Fruit fly (Drosophila melanogaster): ENCODE measurements around the gene CG8461.

CG8461 gene

DNA sequence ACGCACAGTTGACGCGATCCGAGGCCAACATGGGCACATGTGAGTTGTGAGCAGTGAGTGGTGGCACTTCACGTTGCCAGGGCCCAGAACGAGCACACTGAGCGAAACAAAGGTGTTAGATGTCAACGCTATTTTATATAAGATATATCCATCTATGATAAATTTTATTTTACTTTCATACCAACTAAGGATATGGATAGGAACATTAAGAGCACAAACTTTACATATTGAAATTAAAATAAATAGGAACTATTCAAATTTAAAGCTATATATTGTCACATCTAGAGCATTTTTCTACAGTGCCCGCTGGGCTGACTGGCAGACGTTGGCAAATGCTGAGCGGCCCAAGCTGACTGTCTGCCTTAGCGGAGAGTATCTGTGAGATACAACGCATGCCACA, 43.7 kb downstream of the CG8461 start (continued):
- peak; percentile 45 for TF ChIP-seq Mad (GFP tag; optimal IDR thresholded peaks at IDR 0.05)
- TF ChIP-seq Meics (GFP tag; optimal IDR thresholded peaks at IDR 0.05), result peak; percentile 14
- peak; percentile 55 for TF ChIP-seq Max (GFP tag; optimal IDR thresholded peaks at IDR 0.05)
- peak; percentile 24 for TF ChIP-seq Atf3 (GFP tag; optimal IDR thresholded peaks at IDR 0.05)
- peak; percentile 4 for TF ChIP-seq Jarid2 (GFP tag; optimal IDR thresholded peaks at IDR 0.05)
- TF ChIP-seq Chrac-16 (GFP tag; optimal IDR thresholded peaks at IDR 0.05), result peak; percentile 64
- peak; percentile 72 for TF ChIP-seq CG7839 (tag; optimal IDR thresholded peaks at IDR 0.05)
- no peak for TF ChIP-seq CG4730 (GFP tag; IDR thresholded peaks at IDR 0.05)
- TF ChIP-seq CG12744 (GFP tag; optimal IDR thresholded peaks at IDR 0.05), result no peak
- no peak for TF ChIP-seq Ets97D (GFP tag; optimal IDR thresholded peaks at IDR 0.05)
- peak; percentile 27; the same call in 1 of the 2 replicates for TF ChIP-seq sim (GFP tag; IDR thresholded peaks at IDR 0.05)
- TF ChIP-seq CG3163 (GFP tag; optimal IDR thresholded peaks at IDR 0.05), result no peak
- TF ChIP-seq chinmo (GFP tag; IDR thresholded peaks at IDR 0.05; ENCODE audit: partially characterized antibody), result no peak
- peak; percentile 41 for TF ChIP-seq Abd-B (GFP tag; optimal IDR thresholded peaks at IDR 0.05)
- TF ChIP-seq slp2 (GFP tag; optimal IDR thresholded peaks at IDR 0.05), result no peak
- TF ChIP-seq CG7928 (GFP tag; optimal IDR thresholded peaks at IDR 0.05), result no peak
- peak; percentile 79 for TF ChIP-seq vvl (GFP tag; IDR thresholded peaks at IDR 0.05)
- TF ChIP-seq fru (optimal IDR thresholded peaks at IDR 0.05), result no peak
- TF ChIP-seq Ada2b (GFP tag; IDR thresholded peaks at IDR 0.05), result no peak
- peak; percentile 41; the same call in 2 of the 3 replicates for TF ChIP-seq B-H1 (GFP tag; IDR thresholded peaks at IDR 0.05)
- TF ChIP-seq prd (optimal IDR thresholded peaks at IDR 0.05), result no peak
- TF ChIP-seq prd (GFP tag; IDR thresholded peaks at IDR 0.05), result peak; percentile 78
- 0 out of 4 replicates have a peak, but pooled peaks have one; percentile 21 for TF ChIP-seq Gug (GFP tag; IDR thresholded peaks at IDR 0.05)
- no peak for TF ChIP-seq nerfin-2 (GFP tag; IDR thresholded peaks at IDR 0.05; ENCODE audit: partially characterized antibody)
- TF ChIP-seq CG13894 (tag; optimal IDR thresholded peaks at IDR 0.05), result no peak
- no peak for TF ChIP-seq seq (GFP tag; IDR thresholded peaks at IDR 0.05)
- TF ChIP-seq lbe (GFP tag; optimal IDR thresholded peaks at IDR 0.05), result no peak
- TF ChIP-seq CG18011 (GFP tag; optimal IDR thresholded peaks at IDR 0.05), result no peak
- no peak for TF ChIP-seq CG6854 (GFP tag; optimal IDR thresholded peaks at IDR 0.05)
- TF ChIP-seq CG17802 (tag; optimal IDR thresholded peaks at IDR 0.05), result no peak
- peak; percentile 76 for TF ChIP-seq Ssrp (tag; optimal IDR thresholded peaks at IDR 0.05)
- TF ChIP-seq CG14050 (GFP tag; IDR thresholded peaks at IDR 0.05), result no peak
- TF ChIP-seq CG2678 (tag; optimal IDR thresholded peaks at IDR 0.05), result peak; percentile 70
- no peak for TF ChIP-seq abd-A (tag; optimal IDR thresholded peaks at IDR 0.05)
- TF ChIP-seq tgo (GFP tag; IDR thresholded peaks at IDR 0.05), result peak; percentile 72
- TF ChIP-seq ind (GFP tag; optimal IDR thresholded peaks at IDR 0.05), result peak; percentile 25
- TF ChIP-seq CG11560 (tag; IDR thresholded peaks at IDR 0.05), result no peak
- TF ChIP-seq gro (GFP tag; optimal IDR thresholded peaks at IDR 0.05), result no peak
- peak; percentile 42 to 62 for TF ChIP-seq chif (GFP tag; optimal IDR thresholded peaks at IDR 0.05)
- TF ChIP-seq nom (GFP tag; optimal IDR thresholded peaks at IDR 0.05), result no peak
- TF ChIP-seq CG12071 (GFP tag; optimal IDR thresholded peaks at IDR 0.05), result no peak
- no peak for TF ChIP-seq CG13287 (GFP tag; IDR thresholded peaks at IDR 0.05; ENCODE audit: partially characterized antibody)
- TF ChIP-seq ssp (GFP tag; IDR thresholded peaks at IDR 0.05), result peak; percentile 58
- TF ChIP-seq kay (GFP tag; optimal IDR thresholded peaks at IDR 0.05), result peak; percentile 38
- no peak for TF ChIP-seq zfh2 (GFP tag; optimal IDR thresholded peaks at IDR 0.05)
- peak; percentile 59 for TF ChIP-seq CG15696 (tag; optimal IDR thresholded peaks at IDR 0.05)
- peak; percentile 23; the same call in 1 of the 2 replicates for TF ChIP-seq CG10366 (GFP tag; IDR thresholded peaks at IDR 0.05)
- TF ChIP-seq shn (GFP tag; optimal IDR thresholded peaks at IDR 0.05), result no peak
- TF ChIP-seq Atf-2 (GFP tag; optimal IDR thresholded peaks at IDR 0.05), result no peak
- TF ChIP-seq gce (GFP tag; IDR thresholded peaks at IDR 0.05), result 0 out of 3 replicates have a peak, but pooled peaks have one; percentile 52
- peak; percentile 56 for TF ChIP-seq CG8388 (GFP tag; optimal IDR thresholded peaks at IDR 0.05)
- no peak for TF ChIP-seq Elba2 (GFP tag; optimal IDR thresholded peaks at IDR 0.05)
